5 fruit fly cellular contexts compared by ENCODE assay signal in the genomic region with DNA sequence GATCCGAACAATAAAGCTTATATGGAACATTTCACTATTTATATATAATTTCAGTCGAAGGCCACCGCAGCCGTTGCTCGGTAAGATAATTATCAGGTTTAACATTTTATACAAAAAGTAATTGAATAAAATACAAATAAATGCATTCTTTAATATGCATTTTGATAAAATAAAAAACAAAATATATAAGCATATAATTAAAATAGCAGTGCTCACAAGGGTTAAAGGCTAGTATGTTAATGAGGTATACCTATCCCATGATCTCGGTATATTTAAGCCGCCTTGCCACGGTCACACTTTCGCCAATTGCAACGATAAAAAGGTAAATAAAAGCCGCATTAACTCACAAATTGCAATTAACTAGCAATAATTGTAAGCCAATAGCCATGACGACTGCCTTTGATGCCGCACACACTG.
TF ChIP-seq lines count a peak whose summit lies in the region.

A gene (plus strand): TSS at position 289 of the 417 bp plus-strand sequence.

- TF ChIP-seq CTCF in whole organism, embryonic (GFP tag; optimal IDR thresholded peaks at IDR 0.05; lab: Kevin White, UChicago): no peak

TF ChIP-seq in whole organism, adult, 20 proteins besides CTCF, POLR2A, EP300 and RAD21:
- TF ChIP-seq CG5204 (GFP tag; optimal IDR thresholded peaks at IDR 0.05; lab: Kevin White, UChicago): no peak
- no peak for TF ChIP-seq bab1 (GFP tag; optimal IDR thresholded peaks at IDR 0.05; lab: Kevin White, UChicago)
- peak; percentile 33 for TF ChIP-seq CG7101 (tag; optimal IDR thresholded peaks at IDR 0.05; lab: Kevin White, UChicago)
- peak; percentile 43 for TF ChIP-seq CG1620 (GFP tag; optimal IDR thresholded peaks at IDR 0.05; lab: Kevin White, UChicago)
- TF ChIP-seq CG14711 (tag; optimal IDR thresholded peaks at IDR 0.05; lab: Kevin White, UChicago): peak; percentile 22
- peak; percentile 9 for TF ChIP-seq CG11617 (GFP tag; optimal IDR thresholded peaks at IDR 0.05; lab: Kevin White, UChicago)
- peak; percentile 2 for TF ChIP-seq CG7045 (GFP tag; optimal IDR thresholded peaks at IDR 0.05; lab: Kevin White, UChicago)
- peak; percentile 51 for TF ChIP-seq CG12768 (GFP tag; optimal IDR thresholded peaks at IDR 0.05; lab: Kevin White, UChicago)

TF ChIP-seq in whole organism, embryonic, 481 proteins besides CTCF, POLR2A, EP300 and RAD21 (continues in another document):
- TF ChIP-seq CG5180 (GFP tag; optimal IDR thresholded peaks at IDR 0.05; lab: Kevin White, UChicago) (no peak), Side (GFP tag; optimal IDR thresholded peaks at IDR 0.05; lab: Kevin White, UChicago) (no peak), CG2875 (GFP tag; optimal IDR thresholded peaks at IDR 0.05; lab: Kevin White, UChicago) (no peak), CG12155 (GFP tag; optimal IDR thresholded peaks at IDR 0.05; lab: Kevin White, UChicago) (peak; percentile 31), CG7839 (tag; optimal IDR thresholded peaks at IDR 0.05; lab: Kevin White, UChicago) (no peak), btn (GFP tag; optimal IDR thresholded peaks at IDR 0.05; lab: Kevin White, UChicago) (no peak), dati (GFP tag; IDR thresholded peaks at IDR 0.05; lab: Robert Waterston, UW) (no peak), MBD-R2 (GFP tag; IDR thresholded peaks at IDR 0.05; lab: Robert Waterston, UW) (peak; percentile 73), HLH4C (GFP tag; IDR thresholded peaks at IDR 0.05; lab: Robert Waterston, UW; ENCODE audit: partially characterized antibody) (no peak), CG1024 (GFP tag; IDR thresholded peaks at IDR 0.05; lab: Robert Waterston, UW) (no peak), CG1832 (GFP tag; optimal IDR thresholded peaks at IDR 0.05; lab: Kevin White, UChicago) (no peak), BEAF-32 (GFP tag; optimal IDR thresholded peaks at IDR 0.05; lab: Kevin White, UChicago) (peak; percentile 30), CG33557 (GFP tag; optimal IDR thresholded peaks at IDR 0.05; lab: Kevin White, UChicago) (no peak), CG2678 (tag; optimal IDR thresholded peaks at IDR 0.05; lab: Kevin White, UChicago) (no peak), Taf1 (GFP tag; IDR thresholded peaks at IDR 0.05; lab: Robert Waterston, UW) (no peak), CG4404 (GFP tag; IDR thresholded peaks at IDR 0.05; lab: Robert Waterston, UW) (0 out of 2 replicates have a peak, but pooled peaks have one; percentile 14), CoRest (tag; optimal IDR thresholded peaks at IDR 0.05; lab: Kevin White, UChicago) (peak; percentile 75), CG12744 (GFP tag; optimal IDR thresholded peaks at IDR 0.05; lab: Kevin White, UChicago) (no peak), cad (GFP tag; optimal IDR thresholded peaks at IDR 0.05; lab: Kevin White, UChicago) (no peak), Hr78 (GFP tag; optimal IDR thresholded peaks at IDR 0.05; lab: Kevin White, UChicago) (no peak)

TF ChIP-seq in whole organism, prepupa, 60 proteins besides CTCF, POLR2A, EP300 and RAD21 (continues in another document):
- TF ChIP-seq topi (GFP tag; optimal IDR thresholded peaks at IDR 0.05; lab: Kevin White, UChicago) (peak; percentile 7), CG6808 (GFP tag; optimal IDR thresholded peaks at IDR 0.05; lab: Kevin White, UChicago) (no peak), Sox14 (GFP tag; optimal IDR thresholded peaks at IDR 0.05; lab: Kevin White, UChicago) (peak; percentile 62), CG11294 (GFP tag; IDR thresholded peaks at IDR 0.05; lab: Robert Waterston, UW) (no peak), CG1621 (tag; optimal IDR thresholded peaks at IDR 0.05; lab: Kevin White, UChicago) (no peak), Ets96B (tag; optimal IDR thresholded peaks at IDR 0.05; lab: Kevin White, UChicago) (peak; percentile 45), acj6 (GFP tag; optimal IDR thresholded peaks at IDR 0.05; lab: Kevin White, UChicago) (no peak), CG4318 (GFP tag; optimal IDR thresholded peaks at IDR 0.05; lab: Kevin White, UChicago) (no peak), dac (GFP tag; optimal IDR thresholded peaks at IDR 0.05; lab: Kevin White, UChicago) (no peak), CG3919 (GFP tag; optimal IDR thresholded peaks at IDR 0.05; lab: Kevin White, UChicago) (no peak), CG10631 (GFP tag; optimal IDR thresholded peaks at IDR 0.05; lab: Kevin White, UChicago) (no peak), achi (GFP tag; optimal IDR thresholded peaks at IDR 0.05; lab: Kevin White, UChicago) (no peak), Sox102F (GFP tag; optimal IDR thresholded peaks at IDR 0.05; lab: Kevin White, UChicago) (no peak), vri (GFP tag; optimal IDR thresholded peaks at IDR 0.05; lab: Kevin White, UChicago) (no peak), Eip75B (GFP tag; optimal IDR thresholded peaks at IDR 0.05; lab: Kevin White, UChicago) (no peak), Hr39 (GFP tag; optimal IDR thresholded peaks at IDR 0.05; lab: Kevin White, UChicago) (no peak), fkh (GFP tag; optimal IDR thresholded peaks at IDR 0.05; lab: Kevin White, UChicago) (peak; percentile 68), CG31627 (GFP tag; optimal IDR thresholded peaks at IDR 0.05; lab: Kevin White, UChicago) (peak; percentile 27), net (GFP tag; optimal IDR thresholded peaks at IDR 0.05; lab: Kevin White, UChicago) (no peak), CG11762 (GFP tag; optimal IDR thresholded peaks at IDR 0.05; lab: Kevin White, UChicago; ENCODE audit: insufficient read depth) (no peak), Sox15 (GFP tag; optimal IDR thresholded peaks at IDR 0.05; lab: Kevin White, UChicago) (peak; percentile 37)

TF ChIP-seq in whole organism, pupa, 21 proteins besides CTCF, POLR2A, EP300 and RAD21:
- TF ChIP-seq CG8301 (tag; optimal IDR thresholded peaks at IDR 0.05; lab: Kevin White, UChicago): peak; percentile 27
- TF ChIP-seq Snoo (tag; optimal IDR thresholded peaks at IDR 0.05; lab: Kevin White, UChicago): peak; percentile 37
- TF ChIP-seq Pif1B (GFP tag; optimal IDR thresholded peaks at IDR 0.05; lab: Kevin White, UChicago): no peak
- no peak for TF ChIP-seq CG10348 (GFP tag; IDR thresholded peaks at IDR 0.05; lab: Robert Waterston, UW)
- peak; percentile 41 for TF ChIP-seq CG9948 (tag; optimal IDR thresholded peaks at IDR 0.05; lab: Kevin White, UChicago)
- no peak for TF ChIP-seq D1 (tag; optimal IDR thresholded peaks at IDR 0.05; lab: Kevin White, UChicago)
- no peak for TF ChIP-seq CG14655 (GFP tag; optimal IDR thresholded peaks at IDR 0.05; lab: Kevin White, UChicago)
- no peak for TF ChIP-seq CG17806 (tag; optimal IDR thresholded peaks at IDR 0.05; lab: Kevin White, UChicago)
- TF ChIP-seq CG12605 (GFP tag; IDR thresholded peaks at IDR 0.05; lab: Robert Waterston, UW): no peak
- TF ChIP-seq fd96Ca (GFP tag; IDR thresholded peaks at IDR 0.05; lab: Robert Waterston, UW): no peak
- TF ChIP-seq rn (GFP tag; IDR thresholded peaks at IDR 0.05; lab: Robert Waterston, UW): peak; percentile 25; the same call in 1 of the 2 replicates
- no peak for TF ChIP-seq CG13204 (GFP tag; optimal IDR thresholded peaks at IDR 0.05; lab: Kevin White, UChicago)
- peak; percentile 61 for TF ChIP-seq CG8159 (tag; optimal IDR thresholded peaks at IDR 0.05; lab: Kevin White, UChicago)
- TF ChIP-seq Ets98B (GFP tag; IDR thresholded peaks at IDR 0.05; lab: Robert Waterston, UW): no peak
- TF ChIP-seq CG15710 (tag; optimal IDR thresholded peaks at IDR 0.05; lab: Kevin White, UChicago): peak; percentile 40
- TF ChIP-seq CG32121 (GFP tag; IDR thresholded peaks at IDR 0.05; lab: Robert Waterston, UW): no peak
- TF ChIP-seq CG4496 (GFP tag; IDR thresholded peaks at IDR 0.05; lab: Robert Waterston, UW): no peak
- no peak for TF ChIP-seq EcR (GFP tag; optimal IDR thresholded peaks at IDR 0.05; lab: Kevin White, UChicago)
- TF ChIP-seq Pif1A (GFP tag; optimal IDR thresholded peaks at IDR 0.05; lab: Kevin White, UChicago): no peak
- peak; percentile 4 for TF ChIP-seq CG34367 (tag; optimal IDR thresholded peaks at IDR 0.05; lab: Kevin White, UChicago)
- TF ChIP-seq gl (tag; optimal IDR thresholded peaks at IDR 0.05; lab: Kevin White, UChicago): no peak

TF ChIP-seq in whole organism, wandering third instar larva, 38 proteins besides CTCF, POLR2A, EP300 and RAD21:
- TF ChIP-seq Myc (optimal IDR thresholded peaks at IDR 0.05; lab: Kevin White, UChicago): no peak
- TF ChIP-seq foxo (GFP tag; optimal IDR thresholded peaks at IDR 0.05; lab: Kevin White, UChicago): peak in 1 of 2 experiments; percentile 45
- TF ChIP-seq psq (GFP tag; optimal IDR thresholded peaks at IDR 0.05; lab: Kevin White, UChicago): peak; percentile 9
- peak; percentile 32 for TF ChIP-seq rgr (GFP tag; optimal IDR thresholded peaks at IDR 0.05; lab: Kevin White, UChicago)
- TF ChIP-seq sage (GFP tag; optimal IDR thresholded peaks at IDR 0.05; lab: Kevin White, UChicago): no peak
- TF ChIP-seq Sp1 (GFP tag; optimal IDR thresholded peaks at IDR 0.05; lab: Kevin White, UChicago): peak; percentile 45
- TF ChIP-seq CG32264 (GFP tag; optimal IDR thresholded peaks at IDR 0.05; lab: Kevin White, UChicago): no peak
- TF ChIP-seq tai (GFP tag; optimal IDR thresholded peaks at IDR 0.05; lab: Kevin White, UChicago): no peak
- no peak for TF ChIP-seq Hr78 (GFP tag; optimal IDR thresholded peaks at IDR 0.05; lab: Kevin White, UChicago)
- TF ChIP-seq Hnf4 (GFP tag; optimal IDR thresholded peaks at IDR 0.05; lab: Kevin White, UChicago): no peak
- peak; percentile 60 for TF ChIP-seq HLH106 (tag; optimal IDR thresholded peaks at IDR 0.05; lab: Kevin White, UChicago)
- no peak for TF ChIP-seq br (GFP tag; optimal IDR thresholded peaks at IDR 0.05; lab: Kevin White, UChicago)
- peak; percentile 37 for TF ChIP-seq CG9705 (GFP tag; optimal IDR thresholded peaks at IDR 0.05; lab: Kevin White, UChicago)
- peak; percentile 25 for TF ChIP-seq dsf (GFP tag; optimal IDR thresholded peaks at IDR 0.05; lab: Kevin White, UChicago; ENCODE audit: borderline replicate concordance)
